Worm (Caenorhabditis elegans) whole organism, young adult: ENCODE results near the gene nstp-10.

ENCODE experiments used
- B0336.3 ChIP-seq: fragments of 200-800 bp; sonication (Bioruptor generic); IDR thresholded peaks from 2 replicates; pipeline ENCODE4 v1.3.6; 2022; ENCODE audit warnings: missing genetic modification characterization, missing compliant biosample characterization
- F49E8.2 ChIP-seq: sonication (generic microtip); optimal IDR thresholded peaks from 3 replicates; lab custom pipeline; 2017; ENCODE audit warnings: missing genetic modification characterization, mild to moderate bottlenecking, missing compliant biosample characterization, antibody characterized with exemption, moderate library complexity; ENCODE audit not compliant: insufficient read depth
- aptf-2 ChIP-seq: fragments of 200-800 bp; sonication (Bioruptor generic); conservative IDR thresholded peaks from 2 replicates; pipeline ENCODE4 v1.3.6; 2022; ENCODE audit warnings: missing genetic modification reagents, missing genetic modification characterization, missing compliant biosample characterization
- nhr-179 ChIP-seq: sonication (generic microtip); optimal IDR thresholded peaks from 2 replicates; lab custom pipeline; 2016; ENCODE audit warnings: mild to moderate bottlenecking, missing genetic modification characterization, missing compliant biosample characterization
- pha-4 ChIP-seq: fragments of 150-350 bp; sonication (generic microtip); optimal IDR thresholded peaks from 2 replicates; lab custom pipeline; 2014; ENCODE audit warnings: missing biosample characterization, missing genetic modification reagents, missing genetic modification characterization

DNA sequence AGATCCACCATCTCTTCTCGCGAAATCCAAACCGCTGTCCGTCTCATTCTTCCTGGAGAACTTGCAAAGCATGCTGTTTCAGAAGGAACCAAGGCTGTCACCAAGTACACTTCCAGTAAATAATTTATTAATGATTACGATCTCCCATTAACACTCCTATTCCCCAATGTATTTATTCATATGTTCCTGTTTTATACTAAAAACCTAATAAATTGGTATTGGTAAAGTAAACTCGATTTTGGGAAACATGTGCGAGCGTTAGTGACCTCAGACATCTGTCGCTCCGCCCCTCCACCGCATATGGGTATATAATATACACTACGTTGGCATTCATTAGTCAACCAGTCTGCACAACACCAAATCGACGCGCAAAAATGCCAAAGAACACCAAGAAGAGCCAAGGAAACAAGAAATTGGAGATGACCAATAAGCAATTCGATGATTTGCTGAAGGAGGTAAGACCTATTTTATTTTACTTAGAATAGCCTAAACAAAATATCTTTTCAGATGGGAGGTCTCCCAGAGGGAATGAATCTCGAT lies 3.5 kb downstream of the nstp-10 start, which contains the start of gene C50F4.6:
- no peak for TF ChIP-seq F49E8.2
- TF ChIP-seq B0336.3 (GFP tag; lab: Robert Waterston, UW) = no peak
- TF ChIP-seq pha-4 (tag; lab: Kevin White, UChicago) = no peak
- no peak for TF ChIP-seq aptf-2 (GFP tag; lab: Robert Waterston, UW)
- TF ChIP-seq nhr-179 = no peak
